Fruit fly (Drosophila melanogaster) whole organism, embryonic: ENCODE data around the gene ssp5.

Experiments
- Bteb2 ChIP-seq: fragments of 200-800 bp; sonication (Bioruptor generic); optimal IDR thresholded peaks from 2 replicates; lab custom pipeline; 2016; ENCODE audit warnings: missing biosample characterization, missing genetic modification characterization
- CG10543 ChIP-seq: fragments of 200-800 bp; sonication (Bioruptor generic); optimal IDR thresholded peaks from 3 replicates; lab custom pipeline; 2017; ENCODE audit warnings: missing biosample characterization, mild to moderate bottlenecking, missing genetic modification characterization, moderate library complexity
- CG1233 ChIP-seq: fragments of 200-800 bp; sonication (Bioruptor generic); optimal IDR thresholded peaks from 4 replicates; lab custom pipeline; 2018; ENCODE audit warnings: missing biosample characterization, mild to moderate bottlenecking, missing genetic modification characterization
- CG13624 ChIP-seq: fragments of 200-800 bp; sonication (Bioruptor generic); optimal IDR thresholded peaks from 2 replicates; lab custom pipeline; 2016; ENCODE audit warnings: missing biosample characterization, missing genetic modification characterization
- CG13775 ChIP-seq: fragments of 200-800 bp; sonication (Bioruptor generic); optimal IDR thresholded peaks from 3 replicates; lab custom pipeline; 2017; ENCODE audit warnings: missing biosample characterization, mild to moderate bottlenecking, missing genetic modification characterization
- CG14441 ChIP-seq: fragments of 200-800 bp; sonication (Bioruptor generic); IDR thresholded peaks from 2 replicates; pipeline ENCODE4 v1.3.6; 2022; ENCODE audit warnings: missing biosample characterization, missing genetic modification characterization
- CG15514 ChIP-seq: fragments of 200-800 bp; sonication (Bioruptor generic); optimal IDR thresholded peaks from 3 replicates; lab custom pipeline; 2017; ENCODE audit warnings: missing biosample characterization, missing genetic modification characterization, mild to moderate bottlenecking, moderate library complexity, missing genetic modification reagents
- CG15601 ChIP-seq: fragments of 200-800 bp; sonication (Bioruptor generic); optimal IDR thresholded peaks from 3 replicates; lab custom pipeline; 2019; ENCODE audit warnings: missing biosample characterization, mild to moderate bottlenecking, missing genetic modification characterization, moderate library complexity
- CG16815 ChIP-seq: fragments of 200-800 bp; sonication (Bioruptor generic); optimal IDR thresholded peaks from 3 replicates; lab custom pipeline; 2017; ENCODE audit warnings: missing biosample characterization, mild to moderate bottlenecking, missing genetic modification characterization
- CG17385 ChIP-seq: fragments of 200-800 bp; sonication (Bioruptor generic); optimal IDR thresholded peaks from 3 replicates; lab custom pipeline; 2018; ENCODE audit warnings: missing biosample characterization, mild to moderate bottlenecking, missing genetic modification characterization
- CG1792 ChIP-seq: fragments of 200-800 bp; sonication (Bioruptor generic); optimal IDR thresholded peaks from 2 replicates; lab custom pipeline; 2016; ENCODE audit warnings: missing biosample characterization, missing genetic modification characterization
- CG18262 ChIP-seq: fragments of 200-800 bp; optimal IDR thresholded peaks from 3 replicates; lab custom pipeline; 2019; ENCODE audit warnings: missing biosample characterization, mild to moderate bottlenecking, missing genetic modification characterization, moderate library complexity
- CG30403 ChIP-seq: fragments of 200-800 bp; sonication (Bioruptor generic); optimal IDR thresholded peaks from 3 replicates; lab custom pipeline; 2016; ENCODE audit warnings: missing biosample characterization, missing genetic modification characterization
- CG5245 ChIP-seq: fragments of 200-800 bp; sonication (Bioruptor generic); optimal IDR thresholded peaks from 3 replicates; lab custom pipeline; 2016; ENCODE audit warnings: missing biosample characterization, missing genetic modification characterization
- CG6689 ChIP-seq: fragments of 200-800 bp; sonication (Bioruptor generic); IDR thresholded peaks from 2 replicates; pipeline ENCODE4 v1.3.6; 2022; ENCODE audit warnings: missing biosample characterization, missing genetic modification characterization
- CG7839 ChIP-seq: fragments of 200-800 bp; sonication (Bioruptor generic); optimal IDR thresholded peaks from 3 replicates; lab custom pipeline; 2018; ENCODE audit warnings: missing biosample characterization, mild to moderate bottlenecking, missing genetic modification characterization, moderate library complexity
- CG9817 ChIP-seq: fragments of 200-800 bp; sonication (Bioruptor generic); optimal IDR thresholded peaks from 2 replicates; lab custom pipeline; 2018; ENCODE audit warnings: missing biosample characterization, mild to moderate bottlenecking, missing genetic modification characterization, moderate library complexity
- CkIIα-i1 ChIP-seq: fragments of 200-800 bp; sonication (Bioruptor generic); IDR thresholded peaks from 2 replicates; pipeline ENCODE4 v1.3.6; 2022; ENCODE audit warnings: missing biosample characterization, missing genetic modification characterization
- Deaf1 ChIP-seq: fragments of 200-800 bp; optimal IDR thresholded peaks from 3 replicates; lab custom pipeline; 2019; ENCODE audit warnings: missing biosample characterization, mild to moderate bottlenecking, missing genetic modification characterization, moderate library complexity
- Doc3 ChIP-seq: fragments of 200-800 bp; sonication (Bioruptor generic); IDR thresholded peaks from 3 replicates; pipeline ENCODE4 v1.3.6; 2022; ENCODE audit warnings: missing biosample characterization, missing genetic modification characterization; ENCODE audit not compliant: partially characterized antibody
- HLH3B ChIP-seq: fragments of 200-800 bp; sonication (Bioruptor generic); IDR thresholded peaks from 2 replicates; pipeline ENCODE4 v1.3.6; 2022; ENCODE audit warnings: missing biosample characterization, missing genetic modification characterization
- MTF-1 ChIP-seq: fragments of 200-800 bp; sonication (Bioruptor generic); optimal IDR thresholded peaks from 2 replicates; lab custom pipeline; 2018; ENCODE audit warnings: missing biosample characterization, mild to moderate bottlenecking, missing genetic modification characterization, borderline replicate concordance
- Mad ChIP-seq: fragments of 200-800 bp; sonication (Bioruptor generic); optimal IDR thresholded peaks from 2 replicates; lab custom pipeline; 2016; ENCODE audit warnings: missing biosample characterization, missing genetic modification characterization
- NC2β ChIP-seq: fragments of 200-800 bp; sonication (Bioruptor generic); optimal IDR thresholded peaks from 2 replicates; lab custom pipeline; 2016; ENCODE audit warnings: missing biosample characterization, missing genetic modification characterization
- NFAT ChIP-seq: fragments of 200-800 bp; sonication (Bioruptor generic); IDR thresholded peaks from 2 replicates; pipeline ENCODE4 v1.3.6; 2022; ENCODE audit warnings: missing biosample characterization, missing genetic modification characterization
- Ptx1 ChIP-seq: fragments of 200-800 bp; sonication (Bioruptor generic); IDR thresholded peaks from 2 replicates; pipeline ENCODE4 v1.3.6; 2022; ENCODE audit warnings: missing biosample characterization, missing genetic modification characterization
- Ravus ChIP-seq: fragments of 200-800 bp; sonication (Bioruptor generic); IDR thresholded peaks from 2 replicates; pipeline ENCODE4 v1.3.6; 2022; ENCODE audit warnings: missing biosample characterization, missing genetic modification characterization
- aop ChIP-seq: fragments of 200-800 bp; sonication (Bioruptor generic); IDR thresholded peaks from 2 replicates; pipeline ENCODE4 v1.3.6; 2022; ENCODE audit warnings: missing biosample characterization, missing genetic modification characterization
- bab2 ChIP-seq: fragments of 200-800 bp; sonication (Bioruptor generic); optimal IDR thresholded peaks from 2 replicates; lab custom pipeline; 2016; ENCODE audit warnings: missing biosample characterization, missing genetic modification characterization
- cg ChIP-seq: fragments of 200-800 bp; sonication (Bioruptor generic); optimal IDR thresholded peaks from 3 replicates; lab custom pipeline; 2019; ENCODE audit warnings: missing biosample characterization, mild to moderate bottlenecking, missing genetic modification characterization, moderate library complexity
- chif ChIP-seq, 2 experiments: fragments of 200-800 bp; sonication (Bioruptor generic); optimal IDR thresholded peaks; 3 replicates each; lab custom pipeline; 2016; ENCODE audit warnings: missing biosample characterization in 2 of 2, missing genetic modification characterization in 2 of 2
- crc ChIP-seq: fragments of 200-800 bp; sonication (Bioruptor generic); optimal IDR thresholded peaks from 2 replicates; lab custom pipeline; 2016; ENCODE audit warnings: missing biosample characterization, missing genetic modification characterization
- dpn ChIP-seq, 2 experiments: fragments of 200-800 bp; sonication (Bioruptor generic); optimal IDR thresholded peaks; 3 replicates each; lab custom pipeline; 2016; ENCODE audit warnings: missing biosample characterization in 2 of 2, missing genetic modification characterization in 2 of 2
- eyg ChIP-seq: fragments of 200-800 bp; sonication (Bioruptor generic); optimal IDR thresholded peaks from 3 replicates; lab custom pipeline; 2016; ENCODE audit warnings: missing biosample characterization, missing genetic modification characterization
- fd3F ChIP-seq: fragments of 200-800 bp; sonication (Bioruptor generic); optimal IDR thresholded peaks from 2 replicates; lab custom pipeline; 2018; ENCODE audit warnings: missing biosample characterization, mild to moderate bottlenecking, missing genetic modification characterization, moderate library complexity
- fu2 ChIP-seq: fragments of 200-800 bp; sonication (Bioruptor generic); optimal IDR thresholded peaks from 2 replicates; lab custom pipeline; 2016; ENCODE audit warnings: missing biosample characterization, missing genetic modification characterization
- gcm2 ChIP-seq: fragments of 200-800 bp; sonication (Bioruptor generic); optimal IDR thresholded peaks from 2 replicates; lab custom pipeline; 2016; ENCODE audit warnings: missing biosample characterization, missing genetic modification characterization
- grn ChIP-seq: fragments of 200-800 bp; sonication (Bioruptor generic); optimal IDR thresholded peaks from 3 replicates; lab custom pipeline; 2017; ENCODE audit warnings: missing biosample characterization, missing genetic modification characterization
- gro ChIP-seq: fragments of 200-800 bp; sonication (Bioruptor generic); optimal IDR thresholded peaks from 2 replicates; lab custom pipeline; 2016; ENCODE audit warnings: missing biosample characterization, missing genetic modification characterization
- gsb-n ChIP-seq: fragments of 200-800 bp; sonication (Bioruptor generic); optimal IDR thresholded peaks from 3 replicates; lab custom pipeline; 2018; ENCODE audit warnings: missing biosample characterization, mild to moderate bottlenecking, missing genetic modification characterization
- lmd ChIP-seq: fragments of 200-800 bp; sonication (Bioruptor generic); IDR thresholded peaks from 2 replicates; pipeline ENCODE4 v1.3.6; 2022; ENCODE audit warnings: missing biosample characterization, missing genetic modification characterization
- peb ChIP-seq: fragments of 200-800 bp; sonication (Bioruptor generic); IDR thresholded peaks from 2 replicates; pipeline ENCODE4 v1.3.6; 2022; ENCODE audit warnings: missing biosample characterization, missing genetic modification characterization
- phol ChIP-seq: fragments of 200-800 bp; sonication (Bioruptor generic); optimal IDR thresholded peaks from 3 replicates; lab custom pipeline; 2018; ENCODE audit warnings: missing biosample characterization, mild to moderate bottlenecking, missing genetic modification characterization, moderate library complexity
- pros ChIP-seq: fragments of 200-800 bp; sonication (Bioruptor generic); optimal IDR thresholded peaks from 3 replicates; lab custom pipeline; 2019; ENCODE audit warnings: missing biosample characterization, mild to moderate bottlenecking, missing genetic modification characterization, moderate library complexity
- sob ChIP-seq: fragments of 200-800 bp; sonication (Bioruptor generic); IDR thresholded peaks from 2 replicates; pipeline ENCODE4 v1.3.6; 2022; ENCODE audit warnings: missing biosample characterization, missing genetic modification characterization
- sr ChIP-seq: fragments of 200-800 bp; sonication (Bioruptor generic); IDR thresholded peaks from 3 replicates; pipeline ENCODE4 v1.3.6; 2022; ENCODE audit warnings: missing biosample characterization, missing genetic modification characterization
- sug ChIP-seq: fragments of 200-800 bp; optimal IDR thresholded peaks from 2 replicates; lab custom pipeline; 2019; ENCODE audit warnings: missing biosample characterization, mild to moderate bottlenecking, missing genetic modification characterization, moderate library complexity
- tgo ChIP-seq: fragments of 200-800 bp; sonication (Bioruptor generic); IDR thresholded peaks from 3 replicates; pipeline ENCODE4 v1.3.6; 2022; ENCODE audit warnings: missing biosample characterization, missing genetic modification characterization
- trh ChIP-seq: fragments of 200-800 bp; sonication (Bioruptor generic); optimal IDR thresholded peaks from 2 replicates; lab custom pipeline; 2016; ENCODE audit warnings: missing biosample characterization, missing genetic modification characterization
- tx ChIP-seq: fragments of 200-800 bp; sonication (Bioruptor generic); optimal IDR thresholded peaks from 2 replicates; lab custom pipeline; 2016; ENCODE audit warnings: missing biosample characterization, missing genetic modification characterization

The ssp5 gene

dm6 chr3R:12010202-12010824, 22.6 kb upstream of the ssp5 start, which contains the start of the genes KLHL18 and GCC185:
Gene KLHL18 (minus strand): TSS chr3R:12010434.
Gene GCC185 (plus strand): TSS chr3R:12010772.
- peak; percentile 93 for TF ChIP-seq CG30403
- TF ChIP-seq Deaf1 (tag; lab: Kevin White, UChicago) = no peak
- peak; percentile 65 for TF ChIP-seq Mad (GFP tag; lab: Kevin White, UChicago)
- peak; percentile 64 for TF ChIP-seq gro (GFP tag; lab: Kevin White, UChicago)
- TF ChIP-seq CG13775 (GFP tag; lab: Kevin White, UChicago) = peak; percentile 81
- TF ChIP-seq CG5245 = peak; percentile 51
- no peak for TF ChIP-seq CkIIα-i1 (GFP tag; lab: Robert Waterston, UW)
- peak; percentile 72 for TF ChIP-seq CG18262 (tag; lab: Kevin White, UChicago)
- TF ChIP-seq fu2 (GFP tag; lab: Kevin White, UChicago) = peak; percentile 31
- TF ChIP-seq CG14441 (GFP tag; lab: Robert Waterston, UW) = peak; percentile 69
- TF ChIP-seq trh (GFP tag; lab: Kevin White, UChicago) = peak; percentile 50
- TF ChIP-seq grn (GFP tag; lab: Kevin White, UChicago) = peak; percentile 32
- TF ChIP-seq phol (tag; lab: Kevin White, UChicago) = peak; percentile 87
- peak; percentile 55 for TF ChIP-seq Bteb2 (GFP tag; lab: Kevin White, UChicago)
- TF ChIP-seq CG1233 (GFP tag; lab: Kevin White, UChicago) = peak; percentile 54
- peak; percentile 80 for TF ChIP-seq CG16815 (GFP tag; lab: Kevin White, UChicago)
- TF ChIP-seq NFAT (GFP tag; lab: Robert Waterston, UW) = 0 out of 2 replicates have a peak, but pooled peaks have one; percentile 37
- TF ChIP-seq eyg (GFP tag; lab: Kevin White, UChicago) = no peak
- no peak for TF ChIP-seq sr (GFP tag; lab: Robert Waterston, UW)
- peak; percentile 67 to 83 for TF ChIP-seq dpn (GFP tag; optimal IDR thresholded peaks at IDR 0.05; lab: Kevin White, UChicago)
- peak; percentile 68 for TF ChIP-seq bab2 (GFP tag; lab: Kevin White, UChicago)
- peak; percentile 39 for TF ChIP-seq tx (GFP tag; lab: Kevin White, UChicago)
- TF ChIP-seq CG6689 (GFP tag; lab: Robert Waterston, UW) = peak; percentile 100
- no peak for TF ChIP-seq pros
- no peak for TF ChIP-seq NC2β (GFP tag; lab: Kevin White, UChicago)
- peak; percentile 76 for TF ChIP-seq CG7839 (tag; lab: Kevin White, UChicago)
- TF ChIP-seq gsb-n (tag; lab: Kevin White, UChicago) = no peak
- no peak for TF ChIP-seq CG17385 (GFP tag; lab: Kevin White, UChicago)
- TF ChIP-seq Ravus (GFP tag; lab: Robert Waterston, UW) = no peak
- TF ChIP-seq tgo (GFP tag; lab: Robert Waterston, UW) = peak; percentile 69
- TF ChIP-seq sug = no peak
- TF ChIP-seq gcm2 (GFP tag; lab: Kevin White, UChicago) = no peak
- peak; percentile 62 for TF ChIP-seq fd3F (GFP tag; lab: Kevin White, UChicago)
- TF ChIP-seq Ptx1 = peak; percentile 80
- TF ChIP-seq sob = peak; percentile 81
- peak; percentile 54 for TF ChIP-seq CG1792 (GFP tag; lab: Kevin White, UChicago)
- peak; percentile 88 for TF ChIP-seq CG9817 (tag; lab: Kevin White, UChicago)
- no peak for TF ChIP-seq aop
- TF ChIP-seq Doc3 (GFP tag; lab: Robert Waterston, UW) = peak; percentile 68; the same call in 2 of the 3 replicates
- TF ChIP-seq cg = no peak
- TF ChIP-seq MTF-1 (GFP tag; lab: Kevin White, UChicago) = no peak
- TF ChIP-seq CG15601 = peak; percentile 92
- peak; percentile 64 for TF ChIP-seq CG13624 (GFP tag; lab: Kevin White, UChicago)
- TF ChIP-seq HLH3B (GFP tag; lab: Robert Waterston, UW) = peak; percentile 61; the same call in 1 of the 2 replicates
- peak; percentile 80 for TF ChIP-seq CG15514 (GFP tag; lab: Kevin White, UChicago)
- peak; percentile 53 to 59 for TF ChIP-seq chif (GFP tag; optimal IDR thresholded peaks at IDR 0.05; lab: Kevin White, UChicago)
- peak; percentile 75 for TF ChIP-seq CG10543
- peak; percentile 86 for TF ChIP-seq lmd (GFP tag; lab: Robert Waterston, UW)
- TF ChIP-seq peb = peak; percentile 42; the same call in 1 of the 2 replicates
- no peak for TF ChIP-seq crc (GFP tag; lab: Kevin White, UChicago)
